Worm (Caenorhabditis elegans): ENCODE results near the gene vhp-1.

Gene vhp-1

ce11 chrII:5377467-5378238 is 54.6 kb downstream of the vhp-1 start, which contains the start of gene prdx-2:
Gene prdx-2, plus strand, starts transcription at chrII:5378195.
- TF ChIP-seq tra-4 (tag; optimal IDR thresholded peaks at IDR 0.05) = no peak

- TF ChIP-seq ceh-36 (tag; optimal IDR thresholded peaks at IDR 0.05) (no peak), ets-7 (tag; optimal IDR thresholded peaks at IDR 0.05) (no peak), F13C5.2 (tag; optimal IDR thresholded peaks at IDR 0.05) (no peak), hnd-1 (tag; optimal IDR thresholded peaks at IDR 0.05) (no peak), B0310.2 (tag; optimal IDR thresholded peaks at IDR 0.05) (no peak), sea-1 (GFP tag; conservative IDR thresholded peaks at IDR 0.05) (no peak)
These were observed 55.1 kb downstream of the vhp-1 start for ce11 chrII:5378239-5378521.

- TF ChIP-seq hmg-4 (GFP tag; optimal IDR thresholded peaks at IDR 0.05) = peak; percentile 41
- TF ChIP-seq ama-1 (optimal IDR thresholded peaks at IDR 0.05) = no peak
These were observed 56.6 kb downstream of the vhp-1 start, which contains the start of gene pkc-3 for ce11 chrII:5379614-5380077. Gene pkc-3, plus strand, starts transcription at chrII:5380027.

- TF ChIP-seq hnd-1 (tag; optimal IDR thresholded peaks at IDR 0.05) (no peak), ceh-36 (tag; optimal IDR thresholded peaks at IDR 0.05) (no peak), ceh-13 (GFP tag; optimal IDR thresholded peaks at IDR 0.05) (no peak), ets-7 (tag; optimal IDR thresholded peaks at IDR 0.05) (no peak), tbx-11 (GFP tag; IDR thresholded peaks at IDR 0.05) (no peak), hmbx-1 (tag; optimal IDR thresholded peaks at IDR 0.05) (no peak), tbx-37 (GFP tag; conservative IDR thresholded peaks at IDR 0.05) (no peak), pes-1 (GFP tag; IDR thresholded peaks at IDR 0.05) (no peak), ama-1 (optimal IDR thresholded peaks at IDR 0.05) (no peak)
These were observed 61.2 kb downstream of the vhp-1 start for ce11 chrII:5384282-5384681.

- no peak for TF ChIP-seq flt-1 (GFP tag; IDR thresholded peaks at IDR 0.05)
- TF ChIP-seq aly-1 (tag; optimal IDR thresholded peaks at IDR 0.05) = no peak
These were observed 64.1 kb downstream of the vhp-1 start, which contains the start of gene ccpp-6 for ce11 chrII:5387217-5387616. Gene ccpp-6, minus strand, starts transcription at chrII:5387317.

- TF ChIP-seq ama-1 (optimal IDR thresholded peaks at IDR 0.05) (no peak), hmbx-1 (tag; optimal IDR thresholded peaks at IDR 0.05) (no peak), scrt-1 (GFP tag; IDR thresholded peaks at IDR 0.05) (no peak), tbx-11 (GFP tag; IDR thresholded peaks at IDR 0.05) (no peak), hnd-1 (tag; optimal IDR thresholded peaks at IDR 0.05) (no peak), pes-1 (GFP tag; IDR thresholded peaks at IDR 0.05) (no peak), aly-1 (tag; optimal IDR thresholded peaks at IDR 0.05) (no peak), ets-7 (tag; optimal IDR thresholded peaks at IDR 0.05) (no peak), sea-1 (GFP tag; conservative IDR thresholded peaks at IDR 0.05) (no peak), F13C5.2 (tag; optimal IDR thresholded peaks at IDR 0.05) (no peak), tra-4 (tag; optimal IDR thresholded peaks at IDR 0.05) (no peak), ceh-13 (GFP tag; optimal IDR thresholded peaks at IDR 0.05) (no peak), flt-1 (GFP tag; IDR thresholded peaks at IDR 0.05) (no peak), ceh-36 (tag; optimal IDR thresholded peaks at IDR 0.05) (no peak)
These were observed 65.8 kb downstream of the vhp-1 start, which contains the start of gene rsp-4 for ce11 chrII:5388786-5389421. Gene rsp-4, minus strand, starts transcription at chrII:5388836.

ce11 chrII:5389831-5390323 is 66.8 kb downstream of the vhp-1 start, which contains the start of gene ndx-6:
Gene ndx-6, minus strand, starts transcription at chrII:5389881.
- TF ChIP-seq ets-7 (tag; optimal IDR thresholded peaks at IDR 0.05) = peak; percentile 20
- TF ChIP-seq hnd-1 (tag; optimal IDR thresholded peaks at IDR 0.05) = no peak
- no peak for TF ChIP-seq scrt-1 (GFP tag; IDR thresholded peaks at IDR 0.05)
- TF ChIP-seq B0310.2 (tag; optimal IDR thresholded peaks at IDR 0.05) = no peak
- peak; percentile 45; the same call in 1 of the 2 replicates for TF ChIP-seq tbx-37 (GFP tag; conservative IDR thresholded peaks at IDR 0.05)
- TF ChIP-seq ama-1 (optimal IDR thresholded peaks at IDR 0.05) = no peak
- TF ChIP-seq hmbx-1 (tag; optimal IDR thresholded peaks at IDR 0.05) = peak; percentile 7
- peak; percentile 66 for TF ChIP-seq pes-1 (GFP tag; IDR thresholded peaks at IDR 0.05)
- no peak for TF ChIP-seq aly-1 (tag; optimal IDR thresholded peaks at IDR 0.05)
- TF ChIP-seq ceh-36 (tag; optimal IDR thresholded peaks at IDR 0.05) = peak; percentile 30
- no peak for TF ChIP-seq ceh-13 (GFP tag; optimal IDR thresholded peaks at IDR 0.05)
- TF ChIP-seq flt-1 (GFP tag; IDR thresholded peaks at IDR 0.05) = no peak
- TF ChIP-seq F13C5.2 (tag; optimal IDR thresholded peaks at IDR 0.05) = peak; percentile 56

Measured in whole organism, early embryonic.